Worm (Caenorhabditis elegans) whole organism, L2 larva: ENCODE measurements around the gene C09G9.3.

Experiments used
- R02D3.7 ChIP-seq: fragments of 150-350 bp; optimal IDR thresholded peaks from 2 replicates; lab custom pipeline; 2014; ENCODE audit warnings: missing biosample characterization, missing genetic modification characterization
- lin-39 ChIP-seq: fragments of 150-350 bp; optimal IDR thresholded peaks from 2 replicates; lab custom pipeline; 2014; ENCODE audit warnings: missing biosample characterization, missing genetic modification reagents, missing genetic modification characterization
- lsy-2 ChIP-seq, 2 experiments: fragments of 150-350 bp in 1 of 2; sonication (generic microtip) in 1 of 2; optimal IDR thresholded peaks; 2 replicates each; lab custom pipeline; 2014 to 2017; ENCODE audit warnings: missing biosample characterization in 2 of 2, missing genetic modification characterization in 2 of 2
- nhr-12 ChIP-seq: fragments of 150-350 bp; optimal IDR thresholded peaks from 2 replicates; lab custom pipeline; 2014; ENCODE audit warnings: missing biosample characterization, missing genetic modification characterization
- nhr-237 ChIP-seq: fragments of 150-350 bp; optimal IDR thresholded peaks from 2 replicates; lab custom pipeline; 2014; ENCODE audit warnings: missing biosample characterization, missing genetic modification characterization
- unc-62 ChIP-seq: fragments of 150-350 bp; optimal IDR thresholded peaks from 2 replicates; lab custom pipeline; 2014; ENCODE audit warnings: missing biosample characterization, missing genetic modification reagents, missing genetic modification characterization
- zag-1 ChIP-seq: fragments of 150-350 bp; optimal IDR thresholded peaks from 2 replicates; lab custom pipeline; 2014; ENCODE audit warnings: missing biosample characterization, missing genetic modification characterization

DNA sequence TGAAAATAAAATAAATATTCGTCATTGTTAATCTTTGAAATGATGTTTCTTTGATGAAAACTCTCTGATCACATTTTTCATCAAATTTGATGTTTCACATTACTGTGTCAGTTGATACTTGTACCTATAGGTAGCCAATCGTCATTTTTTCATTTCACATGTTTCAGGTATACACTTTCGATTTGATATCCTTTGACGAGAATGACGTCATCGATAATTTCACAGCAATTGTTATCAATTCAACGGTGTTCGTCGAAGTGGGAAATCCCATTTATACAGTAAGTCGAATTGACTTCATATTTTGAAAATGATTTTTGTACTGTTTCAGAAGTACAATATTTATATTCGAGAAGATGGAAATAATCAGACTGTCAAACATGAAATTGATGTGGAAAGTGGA lies 41.3 kb upstream of the C09G9.3 start:
- TF ChIP-seq lsy-2 (tag; optimal IDR thresholded peaks at IDR 0.05; lab: Kevin White, UChicago) (no peak), R02D3.7 (tag; lab: Kevin White, UChicago) (no peak), unc-62 (GFP tag; lab: Kevin White, UChicago) (no peak), zag-1 (tag; lab: Kevin White, UChicago) (no peak), nhr-12 (tag; lab: Kevin White, UChicago) (no peak), lin-39 (no peak), nhr-237 (tag; lab: Kevin White, UChicago) (no peak)
